Worm (Caenorhabditis elegans): ENCODE data around the gene slrp-1.

ce11 chrV:13562748-13563147, 2.9 kb upstream of the slrp-1 start:
- TF ChIP-seq nhr-90 (tag; optimal IDR thresholded peaks at IDR 0.05; ENCODE audit: poor library complexity) (no peak), aha-1 (tag; optimal IDR thresholded peaks at IDR 0.05) (no peak), snpc-4 (tag; optimal IDR thresholded peaks at IDR 0.05) (no peak)
